Fruit fly (Drosophila melanogaster) whole organism, adult: Measurements from ENCODE around the gene sima.

Experiments used
- CG11617 ChIP-seq: fragments of 200-800 bp; sonication (Bioruptor generic); optimal IDR thresholded peaks from 2 replicates; lab custom pipeline; 2017; ENCODE audit warnings: mild to moderate bottlenecking, missing biosample characterization, missing genetic modification reagents, missing genetic modification characterization
- CG12768 ChIP-seq: fragments of 200-800 bp; sonication (Bioruptor generic); optimal IDR thresholded peaks from 2 replicates; lab custom pipeline; 2017; ENCODE audit warnings: missing biosample characterization, missing genetic modification characterization, mild to moderate bottlenecking, moderate library complexity, missing genetic modification reagents
- CG14711 ChIP-seq: fragments of 200-800 bp; sonication (Bioruptor generic); optimal IDR thresholded peaks from 2 replicates; lab custom pipeline; 2018; ENCODE audit warnings: missing biosample characterization, mild to moderate bottlenecking, missing genetic modification characterization, moderate library complexity
- CG1620 ChIP-seq: fragments of 200-800 bp; sonication (Bioruptor generic); optimal IDR thresholded peaks from 2 replicates; lab custom pipeline; 2016; ENCODE audit warnings: missing biosample characterization, missing genetic modification characterization
- CG33017 ChIP-seq: fragments of 200-800 bp; sonication (Bioruptor generic); optimal IDR thresholded peaks from 2 replicates; lab custom pipeline; 2018; ENCODE audit warnings: missing biosample characterization, mild to moderate bottlenecking, missing genetic modification characterization, moderate library complexity
- CG5204 ChIP-seq: fragments of 200-800 bp; sonication (Bioruptor generic); optimal IDR thresholded peaks from 2 replicates; lab custom pipeline; 2016; ENCODE audit warnings: missing biosample characterization, missing genetic modification characterization
- CG7045 ChIP-seq: fragments of 200-800 bp; sonication (Bioruptor generic); optimal IDR thresholded peaks from 2 replicates; lab custom pipeline; 2017; ENCODE audit warnings: missing biosample characterization, mild to moderate bottlenecking, missing genetic modification characterization
- CG7101 ChIP-seq: fragments of 200-800 bp; sonication (Bioruptor generic); optimal IDR thresholded peaks from 2 replicates; lab custom pipeline; 2018; ENCODE audit warnings: missing biosample characterization, mild to moderate bottlenecking, missing genetic modification characterization, moderate library complexity
- Clk ChIP-seq: fragments of 200-800 bp; sonication (Bioruptor generic); optimal IDR thresholded peaks from 2 replicates; lab custom pipeline; 2017; ENCODE audit warnings: missing biosample characterization, missing genetic modification characterization
- Crg-1 ChIP-seq: fragments of 200-800 bp; sonication (Bioruptor generic); optimal IDR thresholded peaks from 2 replicates; lab custom pipeline; 2016; ENCODE audit warnings: missing biosample characterization, missing genetic modification characterization
- Hr96 ChIP-seq: fragments of 200-800 bp; sonication (Bioruptor generic); optimal IDR thresholded peaks from 2 replicates; lab custom pipeline; 2016; ENCODE audit warnings: missing biosample characterization, missing genetic modification characterization
- Mnt ChIP-seq: fragments of 200-800 bp; sonication (Bioruptor generic); optimal IDR thresholded peaks from 2 replicates; lab custom pipeline; 2016; ENCODE audit warnings: missing biosample characterization, mild to moderate bottlenecking, missing genetic modification characterization
- bab1 ChIP-seq: fragments of 200-800 bp; sonication (Bioruptor generic); optimal IDR thresholded peaks from 3 replicates; lab custom pipeline; 2019; ENCODE audit warnings: missing biosample characterization, mild to moderate bottlenecking, missing genetic modification characterization, moderate library complexity
- cic ChIP-seq: fragments of 200-800 bp; sonication (Bioruptor generic); optimal IDR thresholded peaks from 2 replicates; lab custom pipeline; 2017; ENCODE audit warnings: missing biosample characterization, mild to moderate bottlenecking, missing genetic modification characterization, moderate library complexity
- cnc ChIP-seq, 2 experiments: fragments of >200 bp; optimal IDR thresholded peaks; 2 replicates each; lab custom pipeline; 2017
- kay ChIP-seq: fragments of 200-800 bp; sonication (Bioruptor generic); peaks from one replicate; lab custom pipeline; 2016; ENCODE audit warnings: missing biosample characterization, missing genetic modification characterization, borderline replicate concordance
- ovo ChIP-seq: fragments of 200-800 bp; sonication (Bioruptor generic); optimal IDR thresholded peaks from 2 replicates; lab custom pipeline; 2016; ENCODE audit warnings: missing biosample characterization, missing genetic modification characterization
- pad ChIP-seq: fragments of 200-800 bp; sonication (Bioruptor generic); optimal IDR thresholded peaks from 3 replicates; lab custom pipeline; 2017; ENCODE audit warnings: missing biosample characterization, missing genetic modification characterization, mild to moderate bottlenecking, moderate library complexity, missing genetic modification reagents
- tj ChIP-seq: fragments of 200-800 bp; sonication (Bioruptor generic); optimal IDR thresholded peaks from 3 replicates; lab custom pipeline; 2017; ENCODE audit warnings: missing biosample characterization, mild to moderate bottlenecking, missing genetic modification characterization, moderate library complexity
- toe ChIP-seq: fragments of 200-800 bp; sonication (Bioruptor generic); optimal IDR thresholded peaks from 2 replicates; lab custom pipeline; 2016; ENCODE audit warnings: missing biosample characterization, missing genetic modification characterization

The sima gene

DNA sequence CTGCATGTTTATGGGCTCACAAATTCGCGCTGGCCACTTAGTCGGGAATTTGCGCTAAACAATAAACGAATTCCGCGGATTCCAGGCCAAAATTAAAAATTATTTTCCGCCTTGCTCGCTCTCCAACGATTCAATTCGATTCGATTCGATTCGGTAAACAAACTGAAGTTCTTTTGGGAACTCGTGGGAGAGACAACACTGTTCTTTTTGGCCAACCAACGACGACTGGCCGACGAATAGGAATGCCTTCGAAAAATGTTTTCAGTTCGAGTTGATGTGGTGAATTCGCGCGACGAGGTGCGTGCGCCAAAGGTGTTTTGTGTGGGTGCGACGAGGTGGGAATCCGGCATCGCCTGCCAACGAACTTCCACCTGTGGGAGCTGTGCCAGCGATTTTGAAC lies 6.2 kb upstream of the sima start, which contains the start of gene CG15528:
Gene CG15528, minus strand, starts transcription at position 180 of the 400 bp plus-strand sequence.
- TF ChIP-seq tj (GFP tag; lab: Kevin White, UChicago) (no peak), Crg-1 (GFP tag; lab: Kevin White, UChicago) (no peak), CG33017 (tag; lab: Kevin White, UChicago) (no peak), CG14711 (tag; lab: Kevin White, UChicago) (no peak)

- no peak for TF ChIP-seq CG11617
- no peak for TF ChIP-seq CG12768 (GFP tag; lab: Kevin White, UChicago)
- no peak for TF ChIP-seq CG33017 (tag; lab: Kevin White, UChicago)
- TF ChIP-seq CG1620 (GFP tag; lab: Kevin White, UChicago) = peak; percentile 46
- peak; percentile 26 for TF ChIP-seq ovo (GFP tag; lab: Kevin White, UChicago)
- peak; percentile 40 for TF ChIP-seq cic (GFP tag; lab: Kevin White, UChicago)
- TF ChIP-seq CG5204 (GFP tag; lab: Kevin White, UChicago) = no peak
- TF ChIP-seq Mnt (GFP tag; lab: Kevin White, UChicago) = peak; percentile 24
- peak; percentile 43 for TF ChIP-seq CG7101 (tag; lab: Kevin White, UChicago)
- TF ChIP-seq tj (GFP tag; lab: Kevin White, UChicago) = peak; percentile 80
- TF ChIP-seq bab1 (GFP tag; lab: Kevin White, UChicago) = peak; percentile 71
These were observed 5.6 kb upstream of the sima start, which contains the start of gene Jasper for dm6 chr3R:30052455-30053046. TSS of gene Jasper (plus strand) at chr3R:30052514.

- TF ChIP-seq CG11617 (no peak), CG33017 (tag; lab: Kevin White, UChicago) (no peak), CG7101 (tag; lab: Kevin White, UChicago) (peak; percentile 42), CG1620 (GFP tag; lab: Kevin White, UChicago) (peak; percentile 62), CG14711 (tag; lab: Kevin White, UChicago) (peak; percentile 22), bab1 (GFP tag; lab: Kevin White, UChicago) (peak; percentile 18)
These were observed 2.1 kb upstream of the sima start, which contains the start of the genes Rpp14b and spn-A for dm6 chr3R:30055915-30056544. TSS of gene Rpp14b (plus strand) at chr3R:30055957. TSS of gene spn-A (minus strand) at chr3R:30056037.

- TF ChIP-seq CG14711 (tag; lab: Kevin White, UChicago) (peak; percentile 83), Hr96 (GFP tag; lab: Kevin White, UChicago) (no peak), CG33017 (tag; lab: Kevin White, UChicago) (peak; percentile 84), kay (no peak), CG7101 (tag; lab: Kevin White, UChicago) (peak; percentile 91), pad (GFP tag; lab: Kevin White, UChicago) (peak; percentile 65), tj (GFP tag; lab: Kevin White, UChicago) (peak; percentile 73), bab1 (GFP tag; lab: Kevin White, UChicago) (peak; percentile 92), CG5204 (GFP tag; lab: Kevin White, UChicago) (no peak), CG12768 (GFP tag; lab: Kevin White, UChicago) (peak; percentile 73), Mnt (GFP tag; lab: Kevin White, UChicago) (peak; percentile 93), cnc (optimal IDR thresholded peaks at IDR 0.05; lab: Kevin White, UChicago) (no peak), Crg-1 (GFP tag; lab: Kevin White, UChicago) (peak; percentile 73), cic (GFP tag; lab: Kevin White, UChicago) (peak; percentile 40), CG1620 (GFP tag; lab: Kevin White, UChicago) (peak; percentile 96), ovo (GFP tag; lab: Kevin White, UChicago) (peak; percentile 71), toe (GFP tag; lab: Kevin White, UChicago) (peak; percentile 87), CG7045 (GFP tag; lab: Kevin White, UChicago) (peak; percentile 70), Clk (GFP tag; lab: Kevin White, UChicago) (peak; percentile 62), CG11617 (peak; percentile 90)
These were observed 1.4 kb upstream of the sima start, which contains the start of the genes CG7950 and Rpp14a for dm6 chr3R:30056592-30057135. TSS of gene CG7950 (plus strand) at chr3R:30056859. TSS of gene Rpp14a (plus strand) at chr3R:30056859.

DNA sequence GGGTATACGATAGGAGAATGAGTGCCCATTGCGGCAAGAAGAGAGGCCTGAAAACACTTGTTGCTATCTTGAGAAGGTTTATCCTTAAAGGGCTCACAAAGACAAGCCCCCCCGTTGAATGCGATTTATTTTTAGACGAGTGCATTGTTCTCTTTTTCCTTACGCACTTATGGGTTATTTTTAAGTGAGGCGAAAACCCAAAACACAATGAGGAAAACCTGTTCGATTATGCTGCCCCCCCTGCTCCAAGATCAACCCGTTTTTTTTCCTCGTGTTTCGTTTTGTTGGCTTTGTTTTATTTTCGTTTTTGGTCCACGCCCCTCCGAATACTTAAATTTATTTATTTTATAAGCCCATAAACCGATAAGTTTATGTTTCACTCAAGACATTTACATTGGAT lies 1.8 kb downstream of the sima start:
- TF ChIP-seq CG1620 (GFP tag; lab: Kevin White, UChicago) (no peak), Hr96 (GFP tag; lab: Kevin White, UChicago) (no peak), CG11617 (no peak), cnc (optimal IDR thresholded peaks at IDR 0.05; lab: Kevin White, UChicago) (no peak), Mnt (GFP tag; lab: Kevin White, UChicago) (no peak), CG14711 (tag; lab: Kevin White, UChicago) (no peak), CG12768 (GFP tag; lab: Kevin White, UChicago) (no peak), Crg-1 (GFP tag; lab: Kevin White, UChicago) (no peak), toe (GFP tag; lab: Kevin White, UChicago) (no peak)
